Worm (Caenorhabditis elegans) whole organism, L3 larva: ENCODE results near the gene str-225.

Experiments used
- R02D3.7 ChIP-seq: fragments of 150-350 bp; optimal IDR thresholded peaks from 2 replicates; lab custom pipeline; 2014; ENCODE audit warnings: missing biosample characterization, missing genetic modification characterization
- nhr-76 ChIP-seq: fragments of 150-350 bp; sonication (generic microtip); optimal IDR thresholded peaks from 5 replicates; lab custom pipeline; 2014; ENCODE audit warnings: missing biosample characterization, missing genetic modification characterization
- snpc-4 ChIP-seq: fragments of 150-350 bp; optimal IDR thresholded peaks from 2 replicates; lab custom pipeline; 2014; ENCODE audit warnings: missing biosample characterization, missing genetic modification characterization
- unc-39 ChIP-seq: sonication (generic microtip); optimal IDR thresholded peaks from 4 replicates; lab custom pipeline; 2017; ENCODE audit warnings: missing biosample characterization, missing genetic modification characterization

ce11 chrV:3551765-3552164 is 44.1 kb downstream of the str-225 start, which contains the start of gene grl-28:
- TF ChIP-seq unc-39 (tag; lab: Kevin White, UChicago) (no peak), snpc-4 (tag; lab: Kevin White, UChicago) (no peak), R02D3.7 (tag; lab: Kevin White, UChicago) (no peak), nhr-76 (tag; lab: Kevin White, UChicago) (no peak)
